Fruit fly (Drosophila melanogaster) S2 (cell line): ENCODE measurements around the gene Papss.

ENCODE experiments used
- CG8478 ChIP-seq: fragments of >200 bp; optimal IDR thresholded peaks from 2 replicates; lab custom pipeline; 2018
- CTCF ChIP-seq, 2 experiments: fragments of >200 bp; optimal IDR thresholded peaks; 2 replicates each; lab custom pipeline; 2018

The Papss gene

DNA sequence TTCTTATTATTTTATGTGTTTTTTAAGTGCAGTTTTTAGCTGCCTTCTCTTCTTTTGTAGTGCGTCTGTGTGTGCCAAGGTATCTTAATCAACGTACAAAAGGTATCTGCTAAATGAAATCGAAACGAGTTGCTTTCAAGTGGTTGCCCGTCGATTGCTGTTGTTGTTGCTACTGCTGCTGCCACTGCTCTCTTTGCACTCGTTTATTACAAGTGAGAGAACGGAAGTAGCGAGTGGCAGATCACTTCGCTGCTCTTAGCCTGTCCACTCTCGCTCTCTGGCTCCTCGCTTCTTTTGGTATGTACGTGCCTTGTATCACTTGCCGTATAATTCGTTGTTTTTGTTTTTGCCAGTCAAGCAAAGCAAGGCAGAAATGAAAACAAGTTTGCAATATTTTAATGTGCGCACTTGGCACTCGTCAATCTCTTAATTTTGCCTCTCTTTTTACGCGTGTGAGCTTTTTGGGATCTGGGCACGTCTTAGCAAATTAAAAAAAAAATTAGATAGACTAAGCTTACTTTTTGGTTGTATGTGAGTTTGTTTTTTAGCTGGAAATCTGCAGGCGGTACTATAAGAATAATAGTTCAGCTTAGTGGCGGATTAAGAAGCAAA is 51.3 kb downstream of the Papss start:
- TF ChIP-seq CG8478 (lab: Kevin White, UChicago) (no peak), CTCF (optimal IDR thresholded peaks at IDR 0.05; lab: Kevin White, UChicago) (no peak)

DNA sequence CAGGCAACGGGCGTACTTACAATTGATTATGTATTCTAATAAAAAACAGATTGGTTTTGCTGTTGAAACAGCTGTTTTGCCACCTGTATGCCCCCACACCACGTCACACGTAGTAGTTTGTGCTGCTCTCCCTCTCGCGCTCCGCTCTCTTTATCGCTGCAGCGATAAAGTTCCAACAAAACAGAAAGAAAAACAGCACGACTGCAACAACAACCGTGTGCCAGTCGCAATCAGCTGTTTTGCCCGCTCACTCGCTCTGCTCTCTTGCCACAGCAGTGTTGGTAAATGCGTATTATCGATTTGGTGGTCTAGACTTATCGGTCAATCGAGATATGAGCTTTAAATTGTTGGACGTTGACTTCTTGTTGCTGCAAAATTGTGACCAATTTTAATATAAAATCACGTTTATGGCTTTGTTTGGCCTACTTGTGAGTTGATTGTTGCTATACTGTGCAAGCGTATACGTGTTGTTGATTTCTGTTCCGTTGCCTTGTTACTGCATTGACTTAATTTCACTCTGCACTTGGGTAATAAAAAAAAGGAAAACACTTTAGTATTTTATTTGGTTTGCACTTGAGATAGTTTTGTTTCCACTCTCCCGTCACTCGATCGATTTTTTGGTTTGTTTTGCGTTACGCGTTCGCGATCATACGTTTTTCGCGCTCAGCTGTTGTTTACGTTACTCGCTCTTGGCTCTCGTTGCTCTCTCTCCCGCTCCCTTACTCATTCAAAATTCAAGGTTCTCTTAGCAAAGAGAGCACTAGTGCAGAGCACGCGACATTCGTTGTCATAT is 52.0 kb downstream of the Papss start:
- no peak for TF ChIP-seq CG8478 (lab: Kevin White, UChicago)
- TF ChIP-seq CTCF (optimal IDR thresholded peaks at IDR 0.05; lab: Kevin White, UChicago), result no peak

DNA sequence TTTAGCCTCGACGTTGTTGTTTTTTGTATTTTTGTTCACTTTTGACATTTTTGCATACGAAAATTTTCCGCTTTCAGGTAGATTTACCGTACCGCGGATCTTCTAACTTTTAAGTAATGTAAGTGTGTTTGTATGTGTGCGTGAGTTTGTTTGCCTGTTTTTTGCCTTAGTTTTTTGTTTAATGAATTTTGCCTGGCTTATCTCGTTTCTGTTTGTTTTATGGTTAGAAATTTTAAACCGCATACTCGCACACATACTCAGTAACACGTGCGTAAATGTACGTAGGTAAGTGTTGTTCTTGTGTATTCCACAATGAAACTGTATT is 52.6 kb downstream of the Papss start:
- TF ChIP-seq CG8478 (lab: Kevin White, UChicago) (no peak), CTCF (optimal IDR thresholded peaks at IDR 0.05; lab: Kevin White, UChicago) (no peak)

dm6 chr3L:19898547-19899282 is 53.6 kb downstream of the Papss start:
- no peak for TF ChIP-seq CTCF (optimal IDR thresholded peaks at IDR 0.05; lab: Kevin White, UChicago)
- no peak for TF ChIP-seq CG8478 (lab: Kevin White, UChicago)

- TF ChIP-seq CG8478 (lab: Kevin White, UChicago) (no peak), CTCF (optimal IDR thresholded peaks at IDR 0.05; lab: Kevin White, UChicago) (no peak)
Measured at dm6 chr3L:19899308-19899927, 54.3 kb downstream of the Papss start.

- TF ChIP-seq CG8478 (lab: Kevin White, UChicago), result no peak
- no peak for TF ChIP-seq CTCF (optimal IDR thresholded peaks at IDR 0.05; lab: Kevin White, UChicago)
Measured at dm6 chr3L:19900184-19901089, 55.3 kb downstream of the Papss start.

DNA sequence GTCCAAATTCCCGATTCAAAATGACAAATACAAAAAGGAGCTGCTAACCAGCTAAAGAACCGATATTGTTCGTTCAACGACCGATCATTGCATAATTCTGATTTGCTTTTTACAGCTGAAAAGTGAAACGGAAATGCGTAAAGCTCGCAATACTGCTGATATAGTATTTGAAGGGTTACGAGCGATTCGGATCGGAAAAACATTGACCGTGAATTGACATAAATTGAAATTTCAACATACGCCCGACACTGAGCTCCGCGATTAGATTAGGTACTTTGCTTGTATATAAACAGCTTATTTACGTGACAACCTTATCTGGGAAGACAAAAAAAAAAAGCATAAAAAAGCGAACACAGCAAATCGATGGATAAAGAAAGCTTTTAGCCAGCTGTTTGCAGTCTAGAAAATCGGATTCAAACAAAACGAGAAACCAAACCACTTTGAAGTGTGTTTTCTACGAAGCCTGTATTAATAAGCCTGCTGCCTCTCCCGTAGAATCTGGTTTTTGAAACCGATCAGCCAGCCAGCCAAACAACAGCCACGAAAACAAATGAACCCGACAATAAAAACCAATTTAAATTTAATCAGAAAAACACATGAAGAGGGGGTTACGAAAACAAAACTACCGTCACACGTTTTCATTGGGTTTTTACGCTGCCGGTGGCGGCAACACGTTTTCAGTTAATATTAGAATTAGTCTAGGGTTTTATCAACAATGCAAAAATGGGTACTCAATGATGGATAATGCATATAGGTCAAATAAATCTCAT is 56.6 kb downstream of the Papss start:
- TF ChIP-seq CG8478 (lab: Kevin White, UChicago) (no peak), CTCF (optimal IDR thresholded peaks at IDR 0.05; lab: Kevin White, UChicago) (no peak)

- no peak for TF ChIP-seq CG8478 (lab: Kevin White, UChicago)
- TF ChIP-seq CTCF (optimal IDR thresholded peaks at IDR 0.05; lab: Kevin White, UChicago), result no peak
Measured at dm6 chr3L:19902560-19903399, 57.7 kb downstream of the Papss start.

- no peak for TF ChIP-seq CTCF (optimal IDR thresholded peaks at IDR 0.05; lab: Kevin White, UChicago)
- no peak for TF ChIP-seq CG8478 (lab: Kevin White, UChicago)
Measured at dm6 chr3L:19903400-19903846, 58.3 kb downstream of the Papss start.

DNA sequence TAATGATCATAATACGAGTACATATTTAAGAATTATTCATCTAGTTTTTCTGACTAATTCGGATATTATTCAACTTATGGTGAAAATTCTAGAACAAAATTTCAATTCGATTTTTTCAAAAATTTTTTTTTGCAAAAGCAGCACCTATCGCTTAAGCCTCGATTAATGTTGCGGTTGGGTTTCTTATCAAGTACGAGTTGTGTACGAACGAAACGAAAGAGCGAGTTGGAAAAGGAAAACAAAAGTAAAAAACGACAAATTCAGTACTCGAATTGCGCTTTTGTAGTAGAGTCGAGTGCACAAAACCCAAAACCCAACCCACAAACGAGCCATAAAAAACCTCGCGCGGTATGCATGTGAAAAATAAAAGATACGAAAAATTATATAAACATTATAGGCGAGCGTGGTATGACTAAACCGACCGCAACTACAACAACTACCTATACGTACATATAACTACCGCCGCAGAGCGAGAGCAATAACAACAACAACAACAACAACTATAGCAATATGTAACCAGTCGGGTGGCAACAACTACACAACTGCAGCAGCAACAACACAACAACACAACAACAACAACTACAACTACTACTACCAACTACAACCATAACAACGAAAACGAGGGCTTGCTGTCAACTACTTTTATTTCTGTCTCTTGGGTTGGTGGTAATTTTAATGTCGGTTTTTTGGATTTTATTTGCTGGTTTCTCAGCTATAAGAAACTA is 59.5 kb downstream of the Papss start:
- TF ChIP-seq CG8478 (lab: Kevin White, UChicago), result no peak
- no peak for TF ChIP-seq CTCF (optimal IDR thresholded peaks at IDR 0.05; lab: Kevin White, UChicago)

DNA sequence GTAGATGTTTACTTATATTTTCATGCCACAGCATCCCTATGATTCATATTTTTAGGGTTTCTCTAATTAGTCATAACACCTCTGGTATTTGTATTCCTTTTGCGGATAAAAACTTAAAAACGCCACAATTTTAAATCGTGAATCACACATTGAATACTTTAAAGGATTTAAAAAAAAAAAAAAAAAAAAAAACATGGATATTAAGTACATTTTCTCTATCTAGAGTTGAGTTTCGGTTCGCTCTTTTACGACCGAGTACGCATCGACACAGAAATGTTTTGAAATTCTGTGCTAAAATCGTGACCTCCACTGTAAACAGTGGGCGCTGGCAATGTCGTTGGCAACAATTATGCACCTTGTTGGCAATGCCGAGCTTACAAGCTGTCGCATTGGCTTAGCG is 60.3 kb downstream of the Papss start:
- no peak for TF ChIP-seq CTCF (optimal IDR thresholded peaks at IDR 0.05; lab: Kevin White, UChicago)
- TF ChIP-seq CG8478 (lab: Kevin White, UChicago), result no peak
